Worm (Caenorhabditis elegans) whole organism, L4 larva: ENCODE data around the gene ZK632.9.

Experiments used
- F26F4.8 ChIP-seq: fragments of 200-800 bp; sonication (Bioruptor generic); conservative IDR thresholded peaks from 2 replicates; pipeline ENCODE4 v1.3.6; 2022; ENCODE audit warnings: missing genetic modification characterization, missing compliant biosample characterization
- T26A8.4 ChIP-seq: fragments of 200-800 bp; sonication (Bioruptor generic); IDR thresholded peaks from 2 replicates; pipeline ENCODE4 v1.3.6; 2022; ENCODE audit warnings: missing genetic modification characterization, missing compliant biosample characterization
- Y105C5A.15 ChIP-seq: fragments of 200-800 bp; sonication (Bioruptor generic); IDR thresholded peaks from 2 replicates; pipeline ENCODE4 v1.3.6; 2022; ENCODE audit warnings: missing genetic modification characterization, missing compliant biosample characterization
- Y5F2A.4 ChIP-seq: fragments of 200-800 bp; sonication (Bioruptor generic); optimal IDR thresholded peaks from 2 replicates; lab custom pipeline; 2018; ENCODE audit warnings: mild to moderate bottlenecking, missing genetic modification characterization, missing compliant biosample characterization
- aha-1 ChIP-seq: fragments of 150-350 bp; peaks from one replicate; lab custom pipeline; 2014; ENCODE audit warnings: missing biosample characterization, missing genetic modification characterization
- aly-2 ChIP-seq: sonication (generic microtip); optimal IDR thresholded peaks from 2 replicates; lab custom pipeline; 2018; ENCODE audit warnings: missing biosample characterization, missing genetic modification characterization
- ama-1 ChIP-seq: fragments of 150-350 bp; optimal IDR thresholded peaks from 2 replicates; lab custom pipeline; 2014; ENCODE audit warnings: inconsistent platforms, mixed read lengths
- arid-1 ChIP-seq: fragments of 200-800 bp; sonication (Bioruptor generic); conservative IDR thresholded peaks from 2 replicates; pipeline ENCODE4 v1.3.6; 2022; ENCODE audit warnings: missing genetic modification reagents, missing genetic modification characterization, missing compliant biosample characterization
- attf-4 ChIP-seq: sonication (generic microtip); optimal IDR thresholded peaks from 3 replicates; lab custom pipeline; 2017; ENCODE audit warnings: missing biosample characterization, missing genetic modification characterization
- ceh-20 ChIP-seq: fragments of 200-800 bp; sonication (Bioruptor generic); IDR thresholded peaks from 2 replicates; pipeline ENCODE4 v1.3.6; 2022; ENCODE audit warnings: missing genetic modification reagents, missing genetic modification characterization, missing compliant biosample characterization
- ceh-28 ChIP-seq: fragments of 150-350 bp; optimal IDR thresholded peaks from 2 replicates; lab custom pipeline; 2014; ENCODE audit warnings: missing biosample characterization, missing genetic modification reagents, missing genetic modification characterization
- ceh-32 ChIP-seq: sonication (generic microtip); optimal IDR thresholded peaks from 2 replicates; lab custom pipeline; 2016; ENCODE audit warnings: mild to moderate bottlenecking, missing genetic modification characterization, missing compliant biosample characterization; ENCODE audit not compliant: poor library complexity
- ceh-62 ChIP-seq: sonication (generic microtip); optimal IDR thresholded peaks from 2 replicates; lab custom pipeline; 2017; ENCODE audit warnings: missing biosample characterization, missing genetic modification characterization
- ceh-82 ChIP-seq: sonication (generic microtip); optimal IDR thresholded peaks from 2 replicates; lab custom pipeline; 2017; ENCODE audit warnings: missing biosample characterization, missing genetic modification characterization
- ces-1 ChIP-seq: fragments of 150-350 bp; sonication (generic microtip); optimal IDR thresholded peaks from 4 replicates; lab custom pipeline; 2014; ENCODE audit warnings: missing biosample characterization, missing genetic modification reagents, missing genetic modification characterization
- ctbp-1 ChIP-seq: fragments of 200-800 bp; sonication (Bioruptor generic); IDR thresholded peaks from 2 replicates; pipeline ENCODE4 v1.3.6; 2022; ENCODE audit warnings: missing genetic modification reagents, missing genetic modification characterization, missing compliant biosample characterization
- daf-12 ChIP-seq: fragments of 150-350 bp; optimal IDR thresholded peaks from 2 replicates; lab custom pipeline; 2014; ENCODE audit warnings: missing biosample characterization, missing genetic modification reagents, missing genetic modification characterization
- daf-16 ChIP-seq, 3 experiments: sonication (generic microtip); optimal IDR thresholded peaks; 2 replicates each; lab custom pipeline; 2016 to 2017; ENCODE audit warnings: missing genetic modification characterization in 3 of 3, missing genetic modification reagents in 3 of 3, mild to moderate bottlenecking in 2 of 3, missing compliant biosample characterization in 2 of 3, missing biosample characterization in 1 of 3, moderate library complexity in 1 of 3
- daf-8 ChIP-seq: fragments of 200-800 bp; sonication (Bioruptor generic); IDR thresholded peaks from 2 replicates; pipeline ENCODE4 v1.3.6; 2022; ENCODE audit warnings: missing genetic modification characterization, missing compliant biosample characterization
- dmd-6 ChIP-seq: fragments of 200-800 bp; sonication (Bioruptor generic); IDR thresholded peaks from 2 replicates; pipeline ENCODE4 v1.3.6; 2022; ENCODE audit warnings: missing genetic modification reagents, missing genetic modification characterization, missing compliant biosample characterization
- dmd-8 ChIP-seq: fragments of 200-800 bp; sonication (Bioruptor generic); IDR thresholded peaks from 2 replicates; pipeline ENCODE4 v1.3.6; 2022; ENCODE audit warnings: missing genetic modification characterization, missing compliant biosample characterization
- duxl-1 ChIP-seq: sonication (generic microtip); optimal IDR thresholded peaks from 2 replicates; lab custom pipeline; 2016; ENCODE audit warnings: mild to moderate bottlenecking, missing genetic modification characterization, moderate library complexity, missing compliant biosample characterization; ENCODE audit not compliant: poor library complexity
- gei-8 ChIP-seq: fragments of 200-800 bp; sonication (Bioruptor generic); optimal IDR thresholded peaks from 2 replicates; lab custom pipeline; 2018; ENCODE audit warnings: mild to moderate bottlenecking, missing genetic modification characterization, missing compliant biosample characterization
- hif-1 ChIP-seq, 2 experiments: sonication (generic microtip); optimal IDR thresholded peaks; 2 replicates each; lab custom pipeline; 2016 to 2017; ENCODE audit warnings: missing compliant biosample characterization in 2 of 2, missing genetic modification characterization in 2 of 2, missing genetic modification reagents in 2 of 2, missing genotype in 2 of 2, mild to moderate bottlenecking in 1 of 2
- hlh-11 ChIP-seq: fragments of 200-800 bp; sonication (Bioruptor generic); optimal IDR thresholded peaks from 2 replicates; lab custom pipeline; 2018; ENCODE audit warnings: mild to moderate bottlenecking, missing genetic modification characterization, missing compliant biosample characterization
- hmg-1.1 ChIP-seq: fragments of 200-800 bp; sonication (Bioruptor generic); IDR thresholded peaks from 2 replicates; pipeline ENCODE4 v1.3.6; 2022; ENCODE audit warnings: missing genetic modification reagents, missing genetic modification characterization, missing compliant biosample characterization
- lim-7 ChIP-seq: fragments of 200-800 bp; sonication (Bioruptor generic); IDR thresholded peaks from 2 replicates; pipeline ENCODE4 v1.3.6; 2022; ENCODE audit warnings: missing genetic modification characterization, missing compliant biosample characterization
- lin-38 ChIP-seq: fragments of 200-800 bp; sonication (Bioruptor generic); IDR thresholded peaks from 2 replicates; pipeline ENCODE4 v1.3.6; 2022; ENCODE audit warnings: missing genetic modification reagents, missing genetic modification characterization, missing compliant biosample characterization
- lin-39 ChIP-seq: fragments of 150-350 bp; optimal IDR thresholded peaks from 2 replicates; lab custom pipeline; 2014; ENCODE audit warnings: missing biosample characterization, missing genetic modification reagents, missing genetic modification characterization
- mdt-29 ChIP-seq: fragments of 200-800 bp; sonication (Bioruptor generic); IDR thresholded peaks from 2 replicates; pipeline ENCODE4 v1.3.6; 2022; ENCODE audit warnings: missing genetic modification reagents, missing genetic modification characterization, missing compliant biosample characterization
- mep-1 ChIP-seq: fragments of 150-350 bp; sonication (generic microtip); optimal IDR thresholded peaks from 3 replicates; lab custom pipeline; 2014; ENCODE audit warnings: missing biosample characterization, missing genetic modification characterization
- mxl-3 ChIP-seq: fragments of 200-800 bp; sonication (Bioruptor generic); optimal IDR thresholded peaks from 2 replicates; lab custom pipeline; 2018; ENCODE audit warnings: mild to moderate bottlenecking, missing genetic modification characterization, missing compliant biosample characterization
- nhr-10 ChIP-seq: fragments of 150-350 bp; optimal IDR thresholded peaks from 2 replicates; lab custom pipeline; 2014; ENCODE audit warnings: missing biosample characterization, missing genetic modification characterization
- nhr-102 ChIP-seq: sonication (generic microtip); optimal IDR thresholded peaks from 2 replicates; lab custom pipeline; 2016; ENCODE audit warnings: mild to moderate bottlenecking, missing genetic modification characterization, moderate library complexity, missing compliant biosample characterization
- nhr-111 ChIP-seq: fragments of 200-800 bp; sonication (Bioruptor generic); optimal IDR thresholded peaks from 2 replicates; lab custom pipeline; 2018; ENCODE audit warnings: mild to moderate bottlenecking, missing genetic modification characterization, missing compliant biosample characterization
- nhr-28 ChIP-seq: fragments of 150-350 bp; optimal IDR thresholded peaks from 2 replicates; lab custom pipeline; 2014; ENCODE audit warnings: missing biosample characterization, missing genetic modification characterization
- nhr-41 ChIP-seq: fragments of 200-800 bp; sonication (Bioruptor generic); IDR thresholded peaks from 2 replicates; pipeline ENCODE4 v1.3.6; 2022; ENCODE audit warnings: missing genetic modification reagents, missing genetic modification characterization, missing compliant biosample characterization
- nhr-42 ChIP-seq: fragments of 200-800 bp; sonication (Bioruptor generic); IDR thresholded peaks from 2 replicates; pipeline ENCODE4 v1.3.6; 2022; ENCODE audit warnings: missing genetic modification characterization, missing compliant biosample characterization
- nhr-48 ChIP-seq: sonication (generic microtip); optimal IDR thresholded peaks from 2 replicates; lab custom pipeline; 2016; ENCODE audit warnings: mild to moderate bottlenecking, missing genetic modification characterization, missing compliant biosample characterization
- nhr-6 ChIP-seq: fragments of 150-350 bp; optimal IDR thresholded peaks from 2 replicates; lab custom pipeline; 2014; ENCODE audit warnings: missing biosample characterization, missing genetic modification characterization
- nhr-77 ChIP-seq: fragments of 150-350 bp; optimal IDR thresholded peaks from 2 replicates; lab custom pipeline; 2014; ENCODE audit warnings: missing biosample characterization, missing genetic modification characterization
- saeg-2 ChIP-seq: fragments of 200-800 bp; sonication (Bioruptor generic); IDR thresholded peaks from 2 replicates; pipeline ENCODE4 v1.3.6; 2022; ENCODE audit warnings: missing genetic modification reagents, missing genetic modification characterization, missing compliant biosample characterization
- skn-1 ChIP-seq: fragments of 150-350 bp; optimal IDR thresholded peaks from 2 replicates; lab custom pipeline; 2014; ENCODE audit warnings: missing biosample characterization, missing genetic modification characterization
- snpc-4 ChIP-seq: fragments of 150-350 bp; optimal IDR thresholded peaks from 2 replicates; lab custom pipeline; 2014; ENCODE audit warnings: missing biosample characterization, missing genetic modification characterization
- spr-1 ChIP-seq: sonication (generic microtip); optimal IDR thresholded peaks from 2 replicates; lab custom pipeline; 2016; ENCODE audit warnings: mild to moderate bottlenecking, missing genetic modification characterization, missing compliant biosample characterization
- spr-3 ChIP-seq: fragments of 200-800 bp; sonication (Bioruptor generic); optimal IDR thresholded peaks from 2 replicates; lab custom pipeline; 2018; ENCODE audit warnings: mild to moderate bottlenecking, missing genetic modification characterization, missing compliant biosample characterization
- tag-97 ChIP-seq: fragments of 200-800 bp; sonication (Bioruptor generic); IDR thresholded peaks from 2 replicates; pipeline ENCODE4 v1.3.6; 2022; ENCODE audit warnings: missing genetic modification characterization, missing compliant biosample characterization
- unc-39 ChIP-seq: sonication (generic microtip); optimal IDR thresholded peaks from 2 replicates; lab custom pipeline; 2017; ENCODE audit warnings: missing biosample characterization, missing genetic modification characterization
- unc-62 ChIP-seq, 3 experiments: fragments of 150-350 bp in 1 of 3; sonication (generic microtip); optimal IDR thresholded peaks in 2 of 3; peaks in 1 of 3; 1 replicate in 1 of 3; 2 replicates in 2 of 3; lab custom pipeline; 2014 to 2017; ENCODE audit warnings: missing biosample characterization in 3 of 3, missing genetic modification characterization in 3 of 3, missing genetic modification reagents in 3 of 3, missing genotype in 1 of 3
- vab-7 ChIP-seq: fragments of 200-800 bp; sonication (Bioruptor generic); IDR thresholded peaks from 2 replicates; pipeline ENCODE4 v1.3.6; 2022; ENCODE audit warnings: missing genetic modification reagents, missing genetic modification characterization, missing compliant biosample characterization
- zag-1 ChIP-seq: fragments of 150-350 bp; optimal IDR thresholded peaks from 2 replicates; lab custom pipeline; 2014; ENCODE audit warnings: missing biosample characterization, missing genetic modification characterization
- ztf-7 ChIP-seq: fragments of 150-350 bp; optimal IDR thresholded peaks from 2 replicates; lab custom pipeline; 2014; ENCODE audit warnings: missing biosample characterization, missing genetic modification characterization

ZK632.9 gene

DNA sequence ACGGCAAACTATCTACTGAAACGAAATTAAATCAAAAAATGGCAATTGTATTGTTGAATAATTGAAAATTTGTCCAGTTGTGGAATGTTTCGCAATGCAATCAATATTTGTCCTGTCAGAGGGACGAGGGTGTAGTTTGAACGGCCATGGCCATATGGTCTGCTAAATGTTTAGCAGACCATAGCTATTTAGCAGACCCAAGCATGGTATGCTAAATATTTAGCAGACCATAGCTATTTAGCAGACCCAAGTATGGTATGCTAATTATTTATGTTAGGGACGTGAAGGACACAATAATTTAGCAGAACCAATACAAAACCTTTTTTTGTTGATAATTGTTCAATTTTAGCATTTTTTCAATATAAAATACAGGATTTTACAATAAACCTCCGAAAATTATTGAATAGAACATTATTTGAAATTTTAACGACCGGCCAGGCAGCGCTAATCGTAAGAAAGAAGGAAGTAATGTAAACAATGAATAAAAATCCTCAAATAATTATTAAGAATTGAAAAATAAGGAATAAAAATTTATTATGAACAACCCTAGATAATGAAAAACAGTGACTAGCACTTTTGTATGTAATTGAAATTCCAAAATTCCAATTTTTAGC is 20.1 kb downstream of the ZK632.9 start, which contains the start of gene riok-3 (continued):
- TF ChIP-seq mdt-29 (0 out of 2 replicates have a peak, but pooled peaks have one; percentile 8), lim-7 (GFP tag; lab: Robert Waterston, UW) (no peak), nhr-6 (tag; lab: Kevin White, UChicago) (no peak), nhr-42 (GFP tag; lab: Robert Waterston, UW) (no peak), mep-1 (tag; lab: Kevin White, UChicago) (peak; percentile 33), lin-39 (tag; lab: Kevin White, UChicago) (no peak), hif-1 (tag; optimal IDR thresholded peaks at IDR 0.05; lab: Kevin White, UChicago) (no peak), ama-1 (lab: Kevin White, UChicago) (no peak), duxl-1 (tag; lab: Kevin White, UChicago) (no peak), dmd-6 (GFP tag; lab: Robert Waterston, UW) (no peak), spr-1 (tag; lab: Kevin White, UChicago) (no peak), unc-62 (GFP tag; optimal IDR thresholded peaks at IDR 0.05 in 1 of 2; lab: Kevin White, UChicago) (peak in 1 of 2 experiments; percentile 25), unc-62 (tag; optimal IDR thresholded peaks at IDR 0.05; lab: Kevin White, UChicago) (no peak), nhr-48 (tag; lab: Kevin White, UChicago) (no peak), nhr-77 (tag; lab: Kevin White, UChicago) (peak; percentile 39), attf-4 (tag; lab: Kevin White, UChicago) (no peak), aha-1 (no peak), nhr-102 (tag; lab: Kevin White, UChicago) (peak; percentile 35), tag-97 (GFP tag; lab: Robert Waterston, UW) (no peak), ceh-62 (no peak), zag-1 (tag; lab: Kevin White, UChicago) (no peak), Y5F2A.4 (no peak), gei-8 (peak; percentile 18), mxl-3 (no peak), F26F4.8 (GFP tag; lab: Robert Waterston, UW) (no peak), ceh-20 (GFP tag; lab: Robert Waterston, UW) (no peak), saeg-2 (no peak), nhr-41 (no peak), nhr-10 (tag; lab: Kevin White, UChicago) (no peak), snpc-4 (tag; lab: Kevin White, UChicago) (no peak), ctbp-1 (GFP tag; lab: Robert Waterston, UW) (no peak), unc-39 (tag; lab: Kevin White, UChicago) (no peak), ceh-32 (no peak), hlh-11 (peak; percentile 1), hmg-1.1 (no peak), lin-38 (GFP tag; lab: Robert Waterston, UW) (no peak), ceh-28 (tag; lab: Kevin White, UChicago) (no peak), aly-2 (no peak), dmd-8 (no peak), nhr-28 (tag; lab: Kevin White, UChicago) (peak; percentile 12), arid-1 (GFP tag; lab: Robert Waterston, UW) (no peak), skn-1 (tag; lab: Kevin White, UChicago) (no peak), ces-1 (GFP tag; lab: Kevin White, UChicago) (no peak)

DNA sequence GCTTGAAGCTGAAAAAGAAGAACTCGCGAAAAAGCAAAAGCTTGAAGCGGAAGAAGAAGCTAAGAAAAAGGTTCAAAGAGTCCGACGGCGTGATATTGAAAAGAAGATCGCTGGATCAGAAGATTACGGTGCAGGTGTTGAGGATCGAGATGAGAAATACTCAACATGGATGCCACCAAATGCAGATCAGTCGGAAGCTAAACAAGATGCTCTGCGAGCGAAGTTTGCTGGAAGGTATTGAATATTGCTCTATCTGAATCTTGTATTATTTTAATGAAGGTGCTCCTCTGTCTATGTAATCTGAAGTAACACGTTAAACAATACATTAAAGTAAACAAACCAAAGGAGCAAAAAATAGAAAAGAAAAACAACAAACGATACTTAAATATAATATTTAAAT is 23.2 kb downstream of the ZK632.9 start:
- TF ChIP-seq T26A8.4 (no peak), vab-7 (GFP tag; lab: Robert Waterston, UW) (no peak), lin-38 (GFP tag; lab: Robert Waterston, UW) (no peak), ama-1 (lab: Kevin White, UChicago) (no peak), ceh-82 (no peak), mep-1 (tag; lab: Kevin White, UChicago) (no peak), F26F4.8 (GFP tag; lab: Robert Waterston, UW) (no peak), nhr-48 (tag; lab: Kevin White, UChicago) (no peak), nhr-111 (no peak), daf-16 (GFP tag; optimal IDR thresholded peaks at IDR 0.05; lab: Kevin White, UChicago) (no peak), daf-16 (tag; optimal IDR thresholded peaks at IDR 0.05; lab: Kevin White, UChicago) (no peak), snpc-4 (tag; lab: Kevin White, UChicago) (no peak), Y105C5A.15 (GFP tag; lab: Robert Waterston, UW) (no peak), daf-12 (tag; lab: Kevin White, UChicago) (no peak), ztf-7 (tag; lab: Kevin White, UChicago) (no peak), dmd-6 (GFP tag; lab: Robert Waterston, UW) (no peak), daf-8 (GFP tag; lab: Robert Waterston, UW) (no peak), spr-3 (no peak)
